Worm (Caenorhabditis elegans): ENCODE measurements around the gene C16A11.4.
A peak's percentile ranks its signal among the peaks of the same experiment; 100 is the strongest.

The C16A11.4 gene

ce11 chrII:4238963-4239362 is 12.1 kb downstream of the C16A11.4 start:
- no peak for TF ChIP-seq cog-1 (tag; optimal IDR thresholded peaks at IDR 0.05)
- TF ChIP-seq tab-1 (GFP tag; IDR thresholded peaks at IDR 0.05) = no peak
- no peak for TF ChIP-seq ztf-29 (GFP tag; IDR thresholded peaks at IDR 0.05)
- no peak for TF ChIP-seq T22C8.4 (GFP tag; IDR thresholded peaks at IDR 0.05)
- TF ChIP-seq ztf-23 (GFP tag; IDR thresholded peaks at IDR 0.05) = no peak
- TF ChIP-seq flt-1 (GFP tag; IDR thresholded peaks at IDR 0.05) = no peak
- TF ChIP-seq ref-1 (GFP tag; conservative IDR thresholded peaks at IDR 0.05) = no peak
- no peak for TF ChIP-seq klf-2 (GFP tag; conservative IDR thresholded peaks at IDR 0.05)
- no peak for TF ChIP-seq med-1 (GFP tag; optimal IDR thresholded peaks at IDR 0.05; ENCODE audit: insufficient read depth)

- TF ChIP-seq ztf-29 (GFP tag; IDR thresholded peaks at IDR 0.05) = no peak
- no peak for TF ChIP-seq ref-1 (GFP tag; conservative IDR thresholded peaks at IDR 0.05)
- no peak for TF ChIP-seq flt-1 (GFP tag; IDR thresholded peaks at IDR 0.05)
- TF ChIP-seq cog-1 (tag; optimal IDR thresholded peaks at IDR 0.05) = no peak
- no peak for TF ChIP-seq med-1 (GFP tag; optimal IDR thresholded peaks at IDR 0.05; ENCODE audit: insufficient read depth)
- TF ChIP-seq klf-2 (GFP tag; conservative IDR thresholded peaks at IDR 0.05) = no peak
- no peak for TF ChIP-seq ztf-23 (GFP tag; IDR thresholded peaks at IDR 0.05)
- no peak for TF ChIP-seq tab-1 (GFP tag; IDR thresholded peaks at IDR 0.05)
- no peak for TF ChIP-seq T22C8.4 (GFP tag; IDR thresholded peaks at IDR 0.05)
Observed at ce11 chrII:4244959-4245358, 18.1 kb downstream of the C16A11.4 start.

ce11 chrII:4246897-4247296 is 20.1 kb downstream of the C16A11.4 start, which contains the start of gene gpa-11:
Gene gpa-11, plus strand, starts transcription at chrII:4247197.
- TF ChIP-seq ztf-23 (GFP tag; IDR thresholded peaks at IDR 0.05) = no peak
- no peak for TF ChIP-seq ztf-29 (GFP tag; IDR thresholded peaks at IDR 0.05)
- no peak for TF ChIP-seq flt-1 (GFP tag; IDR thresholded peaks at IDR 0.05)

ce11 chrII:4256541-4257001 is 29.7 kb downstream of the C16A11.4 start, which contains the start of gene C16A11.7:
Gene C16A11.7, minus strand, starts transcription at chrII:4256951.
- peak; percentile 89 for TF ChIP-seq T22C8.4 (GFP tag; IDR thresholded peaks at IDR 0.05)
- TF ChIP-seq cog-1 (tag; optimal IDR thresholded peaks at IDR 0.05) = no peak

ce11 chrII:4258683-4259082 is 31.8 kb downstream of the C16A11.4 start, which contains the start of gene clec-135:
Gene clec-135, minus strand, starts transcription at chrII:4258783.
- no peak for TF ChIP-seq klf-2 (GFP tag; conservative IDR thresholded peaks at IDR 0.05)
- TF ChIP-seq med-1 (GFP tag; optimal IDR thresholded peaks at IDR 0.05; ENCODE audit: insufficient read depth) = no peak

- TF ChIP-seq tab-1 (GFP tag; IDR thresholded peaks at IDR 0.05) = no peak
- no peak for TF ChIP-seq T22C8.4 (GFP tag; IDR thresholded peaks at IDR 0.05)
- TF ChIP-seq ztf-23 (GFP tag; IDR thresholded peaks at IDR 0.05) = no peak
- no peak for TF ChIP-seq cog-1 (tag; optimal IDR thresholded peaks at IDR 0.05)
Observed at ce11 chrII:4267711-4268110, 40.9 kb downstream of the C16A11.4 start.

ce11 chrII:4275637-4276252 is 48.9 kb downstream of the C16A11.4 start, which contains the start of gene npr-42:
Gene npr-42, plus strand, starts transcription at chrII:4276202.
- no peak for TF ChIP-seq ref-1 (GFP tag; conservative IDR thresholded peaks at IDR 0.05)
- no peak for TF ChIP-seq flt-1 (GFP tag; IDR thresholded peaks at IDR 0.05)
- no peak for TF ChIP-seq tab-1 (GFP tag; IDR thresholded peaks at IDR 0.05)
- TF ChIP-seq klf-2 (GFP tag; conservative IDR thresholded peaks at IDR 0.05) = no peak
- TF ChIP-seq ztf-29 (GFP tag; IDR thresholded peaks at IDR 0.05) = no peak
- TF ChIP-seq cog-1 (tag; optimal IDR thresholded peaks at IDR 0.05) = no peak
- TF ChIP-seq ztf-23 (GFP tag; IDR thresholded peaks at IDR 0.05) = no peak
- no peak for TF ChIP-seq T22C8.4 (GFP tag; IDR thresholded peaks at IDR 0.05)
- no peak for TF ChIP-seq med-1 (GFP tag; optimal IDR thresholded peaks at IDR 0.05; ENCODE audit: insufficient read depth)

- no peak for TF ChIP-seq klf-2 (GFP tag; conservative IDR thresholded peaks at IDR 0.05)
- TF ChIP-seq flt-1 (GFP tag; IDR thresholded peaks at IDR 0.05) = no peak
- TF ChIP-seq T22C8.4 (GFP tag; IDR thresholded peaks at IDR 0.05) = no peak
- TF ChIP-seq cog-1 (tag; optimal IDR thresholded peaks at IDR 0.05) = no peak
- TF ChIP-seq ztf-23 (GFP tag; IDR thresholded peaks at IDR 0.05) = no peak
- TF ChIP-seq ztf-29 (GFP tag; IDR thresholded peaks at IDR 0.05) = no peak
- TF ChIP-seq ref-1 (GFP tag; conservative IDR thresholded peaks at IDR 0.05) = no peak
- no peak for TF ChIP-seq med-1 (GFP tag; optimal IDR thresholded peaks at IDR 0.05; ENCODE audit: insufficient read depth)
- TF ChIP-seq tab-1 (GFP tag; IDR thresholded peaks at IDR 0.05) = no peak
Observed at ce11 chrII:4276924-4277323, 50.1 kb downstream of the C16A11.4 start.

- TF ChIP-seq klf-2 (GFP tag; conservative IDR thresholded peaks at IDR 0.05) = no peak
- 0 out of 2 replicates have a peak, but pooled peaks have one; percentile 32 for TF ChIP-seq ztf-29 (GFP tag; IDR thresholded peaks at IDR 0.05)
- TF ChIP-seq cog-1 (tag; optimal IDR thresholded peaks at IDR 0.05) = no peak
Observed at ce11 chrII:4277639-4278038, 50.8 kb downstream of the C16A11.4 start.

All from whole organism, midembryonic.